Fruit fly (Drosophila melanogaster): ENCODE measurements around the gene beta-Spec.

Gene beta-Spec

DNA sequence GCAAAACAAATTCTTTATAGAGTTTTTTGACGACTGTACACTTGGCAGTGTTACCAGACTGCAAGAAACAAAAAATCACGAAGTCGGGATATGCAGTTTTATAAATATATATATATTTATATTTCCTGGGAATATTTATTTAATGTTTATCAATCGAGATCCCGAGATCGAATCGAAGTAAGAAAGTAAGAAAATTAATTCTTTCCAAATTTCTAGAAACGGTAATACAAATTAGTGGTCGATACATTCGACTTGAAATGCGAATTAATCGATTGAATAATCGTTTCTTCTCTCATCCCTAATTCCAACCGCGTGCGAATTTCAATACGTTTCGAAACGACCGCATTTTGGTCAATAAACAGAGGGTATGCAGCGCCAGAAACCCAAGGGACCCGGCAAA lies 21.2 kb upstream of the beta-Spec start, which contains the start of the genes CG8289 and CG5800 (continued):
- TF ChIP-seq dmrt11E (tag; optimal IDR thresholded peaks at IDR 0.05) (no peak), sr (GFP tag; IDR thresholded peaks at IDR 0.05) (no peak), CG12299 (tag; optimal IDR thresholded peaks at IDR 0.05) (peak; percentile 15), CG6765 (GFP tag; optimal IDR thresholded peaks at IDR 0.05) (no peak), CG6813 (GFP tag; optimal IDR thresholded peaks at IDR 0.05) (no peak), CG7928 (GFP tag; optimal IDR thresholded peaks at IDR 0.05) (no peak), CG11456 (GFP tag; IDR thresholded peaks at IDR 0.05) (no peak), CG17361 (GFP tag; IDR thresholded peaks at IDR 0.05) (no peak), Rx (GFP tag; IDR thresholded peaks at IDR 0.05) (no peak), CG31365 (tag; optimal IDR thresholded peaks at IDR 0.05) (no peak), Poxn (GFP tag; IDR thresholded peaks at IDR 0.05) (no peak), H15 (GFP tag; IDR thresholded peaks at IDR 0.05) (no peak), Nf-YB (GFP tag; optimal IDR thresholded peaks at IDR 0.05) (no peak)

DNA sequence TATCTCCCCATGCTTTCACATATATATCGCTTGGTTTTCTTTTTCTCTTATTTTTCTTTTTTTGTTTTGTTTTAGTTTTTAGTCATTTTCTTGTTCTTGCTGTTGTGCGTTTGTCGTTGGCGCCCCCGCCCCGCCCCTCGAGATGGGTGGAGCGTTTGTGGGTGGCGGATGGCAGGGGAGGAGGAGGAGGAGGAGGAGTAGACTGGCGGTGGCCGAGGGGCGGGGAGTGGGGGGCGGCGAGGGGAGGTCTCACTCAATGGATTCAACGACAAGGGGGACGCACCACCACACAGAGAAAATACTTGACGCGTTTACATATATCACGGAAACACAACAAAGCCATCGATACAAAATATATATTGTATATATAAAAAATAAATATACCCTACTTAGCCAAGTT lies 16.3 kb upstream of the beta-Spec start:
- peak; percentile 94 for TF ChIP-seq crol (GFP tag; IDR thresholded peaks at IDR 0.05)
- no peak for TF ChIP-seq abd-A (tag; optimal IDR thresholded peaks at IDR 0.05)
- peak; percentile 65; the same call in 2 of the 3 replicates for TF ChIP-seq z (GFP tag; IDR thresholded peaks at IDR 0.05)
- no peak for TF ChIP-seq ssp (GFP tag; IDR thresholded peaks at IDR 0.05)
- no peak for TF ChIP-seq MBD-R2 (GFP tag; IDR thresholded peaks at IDR 0.05)
- TF ChIP-seq HmgZ (tag; optimal IDR thresholded peaks at IDR 0.05): no peak
- TF ChIP-seq CG16863 (GFP tag; optimal IDR thresholded peaks at IDR 0.05): no peak
- TF ChIP-seq CG11723 (GFP tag; optimal IDR thresholded peaks at IDR 0.05): no peak
- TF ChIP-seq CG6654 (GFP tag; optimal IDR thresholded peaks at IDR 0.05): no peak
- no peak for TF ChIP-seq crc (GFP tag; optimal IDR thresholded peaks at IDR 0.05)
- 0 out of 3 replicates have a peak, but pooled peaks have one; percentile 29 for TF ChIP-seq sr (GFP tag; IDR thresholded peaks at IDR 0.05)

DNA sequence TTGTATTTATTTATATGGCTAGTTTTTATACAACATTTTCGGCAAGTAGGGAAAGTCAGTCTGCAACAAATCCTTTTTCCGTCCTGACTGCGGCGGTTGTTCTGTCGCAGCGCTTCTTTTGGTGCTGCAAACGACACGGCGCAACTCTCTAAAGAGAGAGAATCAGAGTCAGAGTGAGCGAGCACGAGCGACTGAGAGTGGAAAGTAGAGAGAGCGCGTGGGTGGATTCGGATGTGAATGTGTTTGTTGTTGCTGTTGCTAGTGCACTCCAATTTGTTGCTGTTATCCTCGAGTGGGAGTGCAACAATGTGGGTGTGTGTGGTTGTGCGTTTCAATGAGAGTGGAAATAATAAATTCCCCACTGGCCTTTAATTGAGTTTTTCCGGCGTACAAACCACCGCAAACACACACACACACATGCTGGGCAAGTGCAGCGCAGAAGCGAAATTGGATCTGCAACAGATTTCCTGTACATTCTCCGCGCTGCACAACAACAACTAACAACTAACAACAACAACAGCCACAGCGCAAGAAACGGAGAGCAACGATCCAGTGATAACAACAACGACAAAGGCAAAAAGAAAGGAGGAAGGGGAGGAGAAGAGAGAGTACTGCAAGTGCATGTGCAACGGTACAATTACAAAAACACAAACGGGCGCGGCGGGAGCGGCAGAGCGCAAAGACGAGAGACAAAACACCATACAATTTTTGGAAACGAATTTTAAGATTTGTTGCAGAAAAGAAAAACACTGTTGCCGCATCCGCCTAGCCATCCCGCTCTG lies 5.8 kb upstream of the beta-Spec start:
- TF ChIP-seq Adf1 (GFP tag; IDR thresholded peaks at IDR 0.05) (0 out of 2 replicates have a peak, but pooled peaks have one; percentile 21), Pdp1 (GFP tag; optimal IDR thresholded peaks at IDR 0.05) (peak in 1 of 2 experiments; percentile 10), nom (GFP tag; optimal IDR thresholded peaks at IDR 0.05) (peak; percentile 38), CG13424 (tag; optimal IDR thresholded peaks at IDR 0.05) (no peak), CG2120 (GFP tag; optimal IDR thresholded peaks at IDR 0.05) (no peak), z (GFP tag; IDR thresholded peaks at IDR 0.05) (peak; percentile 80), CG15479 (GFP tag; optimal IDR thresholded peaks at IDR 0.05) (peak; percentile 90), twi (tag; optimal IDR thresholded peaks at IDR 0.05) (peak; percentile 42), sr (GFP tag; IDR thresholded peaks at IDR 0.05) (peak; percentile 77), CG4360 (GFP tag; IDR thresholded peaks at IDR 0.05) (peak; percentile 96), Hsf (GFP tag; optimal IDR thresholded peaks at IDR 0.05) (no peak), ewg (GFP tag; optimal IDR thresholded peaks at IDR 0.05) (peak; percentile 19), pnt (GFP tag; optimal IDR thresholded peaks at IDR 0.05) (no peak), Ets65A (GFP tag) (peak; percentile 42), CG10321 (GFP tag; IDR thresholded peaks at IDR 0.05) (peak; percentile 88; the same call in 1 of the 2 replicates), Trl (optimal IDR thresholded peaks at IDR 0.05) (peak; percentile 57 to 89), Trl (GFP tag; optimal IDR thresholded peaks at IDR 0.05) (no peak), kay (GFP tag; optimal IDR thresholded peaks at IDR 0.05) (no peak), yki (optimal IDR thresholded peaks at IDR 0.05) (peak; percentile 58)
